Worm (Caenorhabditis elegans) whole organism, L2 larva: ENCODE data around the gene atgl-1.

Experiments used
- C34F6.9 ChIP-seq: fragments of 150-350 bp; optimal IDR thresholded peaks from 2 replicates; lab custom pipeline; 2014; ENCODE audit warnings: missing biosample characterization, missing genetic modification characterization
- F13H6.1 ChIP-seq: sonication (generic microtip); optimal IDR thresholded peaks from 2 replicates; lab custom pipeline; 2016; ENCODE audit warnings: missing genetic modification characterization, missing compliant biosample characterization
- Y55F3AM.14 ChIP-seq: fragments of 200-800 bp; sonication (Bioruptor generic); optimal IDR thresholded peaks from 2 replicates; lab custom pipeline; 2018; ENCODE audit warnings: mild to moderate bottlenecking, missing genetic modification characterization, missing compliant biosample characterization
- alr-1 ChIP-seq: fragments of 150-350 bp; optimal IDR thresholded peaks from 2 replicates; lab custom pipeline; 2014; ENCODE audit warnings: missing biosample characterization, missing genetic modification characterization
- aly-2 ChIP-seq: fragments of 150-350 bp; optimal IDR thresholded peaks from 2 replicates; lab custom pipeline; 2014; ENCODE audit warnings: missing biosample characterization, missing genetic modification characterization
- ama-1 ChIP-seq: fragments of 150-350 bp; optimal IDR thresholded peaks from 2 replicates; lab custom pipeline; 2018; ENCODE audit warnings: inconsistent platforms
- ceh-16 ChIP-seq: fragments of 150-350 bp; optimal IDR thresholded peaks from 2 replicates; lab custom pipeline; 2014; ENCODE audit warnings: missing biosample characterization, missing genetic modification characterization
- crh-2 ChIP-seq: sonication (generic microtip); optimal IDR thresholded peaks from 2 replicates; lab custom pipeline; 2017; ENCODE audit warnings: missing biosample characterization, missing genetic modification characterization
- dmd-4 ChIP-seq: sonication (generic microtip); optimal IDR thresholded peaks from 2 replicates; lab custom pipeline; 2017; ENCODE audit warnings: missing biosample characterization, missing genetic modification characterization
- elt-1 ChIP-seq: fragments of 150-350 bp; optimal IDR thresholded peaks from 2 replicates; lab custom pipeline; 2014; ENCODE audit warnings: missing biosample characterization, missing genetic modification characterization
- elt-3 ChIP-seq: sonication (generic microtip); optimal IDR thresholded peaks from 2 replicates; lab custom pipeline; 2017; ENCODE audit warnings: missing biosample characterization, missing genetic modification characterization
- fos-1 ChIP-seq: fragments of 150-350 bp; optimal IDR thresholded peaks from 2 replicates; lab custom pipeline; 2014; ENCODE audit warnings: missing biosample characterization, missing genetic modification characterization
- lin-11 ChIP-seq: fragments of 150-350 bp; sonication (generic microtip); optimal IDR thresholded peaks from 2 replicates; lab custom pipeline; 2014; ENCODE audit warnings: missing biosample characterization, missing genetic modification characterization, inconsistent platforms, mixed read lengths
- lin-13 ChIP-seq: fragments of 150-350 bp; optimal IDR thresholded peaks from 2 replicates; lab custom pipeline; 2014; ENCODE audit warnings: missing biosample characterization, missing genetic modification reagents, missing genetic modification characterization
- lin-39 ChIP-seq: fragments of 150-350 bp; optimal IDR thresholded peaks from 2 replicates; lab custom pipeline; 2014; ENCODE audit warnings: missing biosample characterization, missing genetic modification reagents, missing genetic modification characterization
- lsy-2 ChIP-seq, 2 experiments: fragments of 150-350 bp in 1 of 2; sonication (generic microtip) in 1 of 2; optimal IDR thresholded peaks; 2 replicates each; lab custom pipeline; 2014 to 2017; ENCODE audit warnings: missing biosample characterization in 2 of 2, missing genetic modification characterization in 2 of 2
- mdl-1 ChIP-seq, 2 experiments: fragments of 150-350 bp in 1 of 2; sonication (generic microtip) in 1 of 2; optimal IDR thresholded peaks; 2 replicates each; lab custom pipeline; 2017; ENCODE audit warnings: missing biosample characterization in 2 of 2, missing genetic modification characterization in 2 of 2
- nhr-10 ChIP-seq: sonication (generic microtip); optimal IDR thresholded peaks from 2 replicates; lab custom pipeline; 2017; ENCODE audit warnings: missing biosample characterization, missing genetic modification characterization
- nhr-11 ChIP-seq: fragments of 150-350 bp; optimal IDR thresholded peaks from 2 replicates; lab custom pipeline; 2014; ENCODE audit warnings: missing biosample characterization, missing genetic modification characterization
- nhr-12 ChIP-seq: fragments of 150-350 bp; optimal IDR thresholded peaks from 2 replicates; lab custom pipeline; 2014; ENCODE audit warnings: missing biosample characterization, missing genetic modification characterization
- nhr-129 ChIP-seq: fragments of 150-350 bp; optimal IDR thresholded peaks from 2 replicates; lab custom pipeline; 2014; ENCODE audit warnings: missing biosample characterization, missing genetic modification characterization
- nhr-21 ChIP-seq: fragments of 150-350 bp; optimal IDR thresholded peaks from 2 replicates; lab custom pipeline; 2014; ENCODE audit warnings: missing biosample characterization, missing genetic modification characterization
- nhr-23 ChIP-seq: fragments of 150-350 bp; optimal IDR thresholded peaks from 2 replicates; lab custom pipeline; 2014; ENCODE audit warnings: missing biosample characterization, missing genetic modification reagents, missing genetic modification characterization
- nhr-25 ChIP-seq: fragments of 150-350 bp; sonication (generic microtip); optimal IDR thresholded peaks from 3 replicates; lab custom pipeline; 2014; ENCODE audit warnings: missing biosample characterization, missing genetic modification characterization
- nhr-6 ChIP-seq: fragments of 150-350 bp; optimal IDR thresholded peaks from 2 replicates; lab custom pipeline; 2014; ENCODE audit warnings: missing biosample characterization, missing genetic modification characterization
- nhr-77 ChIP-seq: fragments of 150-350 bp; optimal IDR thresholded peaks from 2 replicates; lab custom pipeline; 2014; ENCODE audit warnings: missing biosample characterization, missing genetic modification characterization
- peb-1 ChIP-seq: fragments of 150-350 bp; optimal IDR thresholded peaks from 2 replicates; lab custom pipeline; 2014; ENCODE audit warnings: missing biosample characterization, missing genetic modification characterization
- sem-4 ChIP-seq: fragments of 150-350 bp; optimal IDR thresholded peaks from 2 replicates; lab custom pipeline; 2014; ENCODE audit warnings: missing biosample characterization, missing genetic modification reagents, missing genetic modification characterization
- skn-1 ChIP-seq: sonication (generic microtip); optimal IDR thresholded peaks from 2 replicates; lab custom pipeline; 2017; ENCODE audit warnings: missing biosample characterization, missing genetic modification characterization
- sma-3 ChIP-seq: sonication (generic microtip); optimal IDR thresholded peaks from 2 replicates; lab custom pipeline; 2016; ENCODE audit warnings: missing genetic modification reagents, missing genetic modification characterization, missing compliant biosample characterization
- sma-9 ChIP-seq, 2 experiments: fragments of 150-350 bp in 1 of 2; sonication (generic microtip) in 1 of 2; optimal IDR thresholded peaks; 2 replicates each; lab custom pipeline; 2014 to 2016; ENCODE audit warnings: missing genetic modification characterization in 2 of 2, mild to moderate bottlenecking in 1 of 2, missing biosample characterization in 1 of 2, missing compliant biosample characterization in 1 of 2, missing genetic modification reagents in 1 of 2, moderate library complexity in 1 of 2
- snpc-4 ChIP-seq: fragments of 150-350 bp; optimal IDR thresholded peaks from 2 replicates; lab custom pipeline; 2014; ENCODE audit warnings: missing biosample characterization, missing genetic modification characterization
- unc-39 ChIP-seq: fragments of 150-350 bp; optimal IDR thresholded peaks from 2 replicates; lab custom pipeline; 2014; ENCODE audit warnings: missing biosample characterization, missing genetic modification characterization
- zag-1 ChIP-seq: fragments of 150-350 bp; optimal IDR thresholded peaks from 2 replicates; lab custom pipeline; 2014; ENCODE audit warnings: missing biosample characterization, missing genetic modification characterization
- ztf-1 ChIP-seq: fragments of 200-800 bp; sonication (Bioruptor generic); conservative IDR thresholded peaks from 2 replicates; pipeline ENCODE4 v1.3.6; 2022; ENCODE audit warnings: missing genetic modification characterization, missing compliant biosample characterization
- ztf-11 ChIP-seq: sonication (generic microtip); optimal IDR thresholded peaks from 2 replicates; lab custom pipeline; 2017; ENCODE audit warnings: missing biosample characterization, missing genetic modification characterization
- ztf-4 ChIP-seq: fragments of 150-350 bp; optimal IDR thresholded peaks from 2 replicates; lab custom pipeline; 2014; ENCODE audit warnings: missing biosample characterization, missing genetic modification characterization

atgl-1 gene

ce11 chrIII:6405121-6405520, 14.1 kb downstream of the atgl-1 start (continued):
- TF ChIP-seq nhr-129: peak; percentile 41
- no peak for TF ChIP-seq dmd-4 (tag; lab: Kevin White, UChicago)
- peak in 1 of 2 experiments; percentile 47 for TF ChIP-seq lsy-2 (tag; optimal IDR thresholded peaks at IDR 0.05; lab: Kevin White, UChicago)
- no peak for TF ChIP-seq nhr-11
- no peak for TF ChIP-seq Y55F3AM.14
- TF ChIP-seq aly-2 (tag; lab: Kevin White, UChicago): no peak
- peak; percentile 13 for TF ChIP-seq lin-39 (tag; lab: Kevin White, UChicago)
- no peak for TF ChIP-seq snpc-4 (tag; lab: Kevin White, UChicago)
- TF ChIP-seq lin-13 (GFP tag; lab: Kevin White, UChicago): peak; percentile 3
- TF ChIP-seq peb-1 (tag; lab: Kevin White, UChicago): no peak
- TF ChIP-seq nhr-77: no peak
- no peak for TF ChIP-seq mdl-1 (tag; optimal IDR thresholded peaks at IDR 0.05; lab: Kevin White, UChicago)
- peak; percentile 10 for TF ChIP-seq C34F6.9
- TF ChIP-seq sma-3 (GFP tag; lab: Kevin White, UChicago): no peak
- TF ChIP-seq, all 48 proteins: peak for 9

ce11 chrIII:6402810-6403209, 16.4 kb downstream of the atgl-1 start:
- TF ChIP-seq ztf-1 (GFP tag; lab: Robert Waterston, UW) (no peak), unc-39 (tag; lab: Kevin White, UChicago) (no peak), crh-2 (tag; lab: Kevin White, UChicago) (no peak), F13H6.1 (tag; lab: Kevin White, UChicago) (no peak), sem-4 (tag; lab: Kevin White, UChicago) (no peak), lin-11 (no peak), nhr-11 (no peak), skn-1 (no peak), elt-1 (tag; lab: Kevin White, UChicago) (no peak), elt-3 (tag; lab: Kevin White, UChicago) (no peak), fos-1 (tag; lab: Kevin White, UChicago) (no peak), peb-1 (tag; lab: Kevin White, UChicago) (no peak), zag-1 (no peak), nhr-25 (tag; lab: Kevin White, UChicago) (no peak), sma-3 (GFP tag; lab: Kevin White, UChicago) (no peak), mdl-1 (tag; optimal IDR thresholded peaks at IDR 0.05; lab: Kevin White, UChicago) (no peak), aly-2 (tag; lab: Kevin White, UChicago) (no peak), nhr-6 (tag; lab: Kevin White, UChicago) (no peak)

- no peak for TF ChIP-seq nhr-10
- peak; percentile 68 for TF ChIP-seq sma-9 (GFP tag; optimal IDR thresholded peaks at IDR 0.05; lab: Kevin White, UChicago)
- TF ChIP-seq sma-9 (tag; optimal IDR thresholded peaks at IDR 0.05; lab: Kevin White, UChicago): no peak
- peak; percentile 37 for TF ChIP-seq ztf-4 (tag; lab: Kevin White, UChicago)
- no peak for TF ChIP-seq peb-1 (tag; lab: Kevin White, UChicago)
- peak; percentile 15 for TF ChIP-seq nhr-6 (tag; lab: Kevin White, UChicago)
- TF ChIP-seq ceh-16: no peak
- TF ChIP-seq lin-13 (GFP tag; lab: Kevin White, UChicago): peak; percentile 43
- no peak for TF ChIP-seq lin-11
- peak in 1 of 2 experiments; percentile 28 for TF ChIP-seq lsy-2 (tag; optimal IDR thresholded peaks at IDR 0.05; lab: Kevin White, UChicago)
- peak; percentile 97 for TF ChIP-seq crh-2 (tag; lab: Kevin White, UChicago)
- peak; percentile 78 for TF ChIP-seq F13H6.1 (tag; lab: Kevin White, UChicago)
- TF ChIP-seq nhr-129: peak; percentile 72
- no peak for TF ChIP-seq nhr-77
- peak; percentile 3 for TF ChIP-seq C34F6.9
- no peak for TF ChIP-seq nhr-23 (tag; lab: Kevin White, UChicago)
- no peak for TF ChIP-seq nhr-12
Measured at ce11 chrIII:6402346-6402745, 16.9 kb downstream of the atgl-1 start.

- no peak for TF ChIP-seq ztf-1 (GFP tag; lab: Robert Waterston, UW)
- TF ChIP-seq nhr-21: no peak
- no peak for TF ChIP-seq lin-39 (tag; lab: Kevin White, UChicago)
- no peak for TF ChIP-seq nhr-6 (tag; lab: Kevin White, UChicago)
- TF ChIP-seq alr-1 (tag; lab: Kevin White, UChicago): no peak
- TF ChIP-seq mdl-1 (tag; optimal IDR thresholded peaks at IDR 0.05; lab: Kevin White, UChicago): no peak
- no peak for TF ChIP-seq nhr-23 (tag; lab: Kevin White, UChicago)
- TF ChIP-seq F13H6.1 (tag; lab: Kevin White, UChicago): no peak
- no peak for TF ChIP-seq ztf-11 (tag; lab: Kevin White, UChicago)
- no peak for TF ChIP-seq C34F6.9
- TF ChIP-seq ama-1 (lab: Kevin White, UChicago): no peak
- TF ChIP-seq unc-39 (tag; lab: Kevin White, UChicago): no peak
- TF ChIP-seq nhr-25 (tag; lab: Kevin White, UChicago): no peak
Measured at ce11 chrIII:6399424-6399823, 19.8 kb downstream of the atgl-1 start.
